Fruit fly (Drosophila melanogaster): ENCODE measurements around the gene bgm.

bgm gene

dm6 chr2L:14024746-14025105 lies 11.9 kb downstream of the bgm start:
- no peak for TF ChIP-seq tj (GFP tag; optimal IDR thresholded peaks at IDR 0.05)
- no peak for TF ChIP-seq bab1 (GFP tag; optimal IDR thresholded peaks at IDR 0.05)
- TF ChIP-seq CG7045 (GFP tag; optimal IDR thresholded peaks at IDR 0.05), result no peak
- TF ChIP-seq cnc (optimal IDR thresholded peaks at IDR 0.05), result no peak
- TF ChIP-seq toe (GFP tag; optimal IDR thresholded peaks at IDR 0.05), result no peak
- TF ChIP-seq kay (GFP tag; ENCODE audit: borderline replicate concordance), result no peak
- TF ChIP-seq CG33017 (tag; optimal IDR thresholded peaks at IDR 0.05), result no peak
- TF ChIP-seq CG7101 (tag; optimal IDR thresholded peaks at IDR 0.05), result no peak
- TF ChIP-seq CG14711 (tag; optimal IDR thresholded peaks at IDR 0.05), result no peak
- no peak for TF ChIP-seq Crg-1 (GFP tag; optimal IDR thresholded peaks at IDR 0.05)
- no peak for TF ChIP-seq CG11617 (GFP tag; optimal IDR thresholded peaks at IDR 0.05)
- TF ChIP-seq Mnt (GFP tag; optimal IDR thresholded peaks at IDR 0.05), result no peak
- TF ChIP-seq cic (GFP tag; optimal IDR thresholded peaks at IDR 0.05), result no peak
- TF ChIP-seq CG5204 (GFP tag; optimal IDR thresholded peaks at IDR 0.05), result no peak
- no peak for TF ChIP-seq Hr96 (GFP tag; optimal IDR thresholded peaks at IDR 0.05)
- no peak for TF ChIP-seq Clk (GFP tag; optimal IDR thresholded peaks at IDR 0.05)
- no peak for TF ChIP-seq CG1620 (GFP tag; optimal IDR thresholded peaks at IDR 0.05)
- no peak for TF ChIP-seq CG12768 (GFP tag; optimal IDR thresholded peaks at IDR 0.05)
- TF ChIP-seq pad (GFP tag; optimal IDR thresholded peaks at IDR 0.05), result no peak

dm6 chr2L:14025485-14025933 lies 12.7 kb downstream of the bgm start:
- TF ChIP-seq CG12768 (GFP tag; optimal IDR thresholded peaks at IDR 0.05) (no peak), CG5204 (GFP tag; optimal IDR thresholded peaks at IDR 0.05) (no peak), bab1 (GFP tag; optimal IDR thresholded peaks at IDR 0.05) (no peak)

dm6 chr2L:14026778-14027177 lies 14.0 kb downstream of the bgm start, which contains the start of gene hll:
hll (plus strand) TSS chr2L:14027001.
- TF ChIP-seq CG11617 (GFP tag; optimal IDR thresholded peaks at IDR 0.05), result no peak
- TF ChIP-seq CG1620 (GFP tag; optimal IDR thresholded peaks at IDR 0.05), result no peak
- TF ChIP-seq bab1 (GFP tag; optimal IDR thresholded peaks at IDR 0.05), result no peak
- no peak for TF ChIP-seq cic (GFP tag; optimal IDR thresholded peaks at IDR 0.05)
- TF ChIP-seq tj (GFP tag; optimal IDR thresholded peaks at IDR 0.05), result no peak
- TF ChIP-seq ovo (GFP tag; optimal IDR thresholded peaks at IDR 0.05), result no peak
- no peak for TF ChIP-seq CG12768 (GFP tag; optimal IDR thresholded peaks at IDR 0.05)
- no peak for TF ChIP-seq CG5204 (GFP tag; optimal IDR thresholded peaks at IDR 0.05)
- no peak for TF ChIP-seq Clk (GFP tag; optimal IDR thresholded peaks at IDR 0.05)
- no peak for TF ChIP-seq CG7045 (GFP tag; optimal IDR thresholded peaks at IDR 0.05)
- TF ChIP-seq Hr96 (GFP tag; optimal IDR thresholded peaks at IDR 0.05), result no peak
- no peak for TF ChIP-seq pad (GFP tag; optimal IDR thresholded peaks at IDR 0.05)
- no peak for TF ChIP-seq Crg-1 (GFP tag; optimal IDR thresholded peaks at IDR 0.05)

DNA sequence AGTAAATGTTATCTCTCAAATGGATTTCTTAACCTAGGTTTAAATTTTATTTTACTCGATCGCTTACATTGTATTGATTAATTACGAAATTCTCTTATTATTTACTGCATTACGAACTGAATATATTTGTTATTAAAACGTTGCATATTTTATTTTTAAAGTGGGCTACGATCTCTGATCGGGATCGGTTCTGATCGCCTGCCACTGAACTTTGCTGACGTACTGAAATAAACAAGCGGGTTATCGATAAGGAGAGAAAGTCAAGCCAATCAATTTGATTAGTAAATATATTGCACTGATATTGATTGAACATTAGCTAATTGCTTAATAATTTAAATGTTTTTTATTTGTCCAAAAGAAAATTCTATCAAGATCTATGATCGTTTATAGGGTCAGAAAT lies 16.4 kb downstream of the bgm start:
- TF ChIP-seq tj (GFP tag; optimal IDR thresholded peaks at IDR 0.05) (peak; percentile 12), ovo (GFP tag; optimal IDR thresholded peaks at IDR 0.05) (no peak)

DNA sequence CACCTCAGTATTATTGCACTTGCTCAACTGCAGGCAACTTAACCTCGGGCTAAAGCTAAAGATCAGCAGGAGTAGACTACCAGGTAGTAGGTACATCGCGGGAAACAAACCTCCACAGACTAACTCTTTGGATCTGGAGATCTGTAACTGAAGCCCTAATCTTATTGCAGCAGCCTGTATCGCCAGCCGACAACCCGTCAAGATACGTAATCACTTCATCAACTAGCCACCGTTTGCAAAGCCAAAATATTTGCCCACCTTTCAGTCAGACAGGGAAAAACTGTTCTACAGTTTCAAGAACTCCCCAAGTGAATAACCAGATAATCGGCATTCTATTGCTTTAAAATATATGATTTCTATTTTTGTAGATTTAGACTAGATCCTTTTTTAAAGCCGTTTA lies 18.6 kb downstream of the bgm start, which contains the start of gene CG18095:
Gene CG18095, minus strand, starts transcription at position 101 of the 400 bp plus-strand sequence.
- TF ChIP-seq CG5204 (GFP tag; optimal IDR thresholded peaks at IDR 0.05), result no peak

- TF ChIP-seq CG1620 (GFP tag; optimal IDR thresholded peaks at IDR 0.05) (no peak), CG14711 (tag; optimal IDR thresholded peaks at IDR 0.05) (no peak), CG5204 (GFP tag; optimal IDR thresholded peaks at IDR 0.05) (no peak), CG7101 (tag; optimal IDR thresholded peaks at IDR 0.05) (no peak), Hr96 (GFP tag; optimal IDR thresholded peaks at IDR 0.05) (no peak), CG7045 (GFP tag; optimal IDR thresholded peaks at IDR 0.05) (no peak), tj (GFP tag; optimal IDR thresholded peaks at IDR 0.05) (no peak), ovo (GFP tag; optimal IDR thresholded peaks at IDR 0.05) (no peak), CG11617 (GFP tag; optimal IDR thresholded peaks at IDR 0.05) (no peak), CG12768 (GFP tag; optimal IDR thresholded peaks at IDR 0.05) (no peak)
Observed at dm6 chr2L:14038718-14039117, 25.9 kb downstream of the bgm start.

- TF ChIP-seq Clk (GFP tag; optimal IDR thresholded peaks at IDR 0.05) (no peak), pad (GFP tag; optimal IDR thresholded peaks at IDR 0.05) (no peak), tj (GFP tag; optimal IDR thresholded peaks at IDR 0.05) (no peak), CG1620 (GFP tag; optimal IDR thresholded peaks at IDR 0.05) (no peak), ovo (GFP tag; optimal IDR thresholded peaks at IDR 0.05) (no peak), CG7045 (GFP tag; optimal IDR thresholded peaks at IDR 0.05) (no peak), CG11617 (GFP tag; optimal IDR thresholded peaks at IDR 0.05) (no peak), CG14711 (tag; optimal IDR thresholded peaks at IDR 0.05) (no peak), Crg-1 (GFP tag; optimal IDR thresholded peaks at IDR 0.05) (no peak)
Observed at dm6 chr2L:14039936-14040483, 27.2 kb downstream of the bgm start, which contains the start of gene nAChRalpha5. nAChRalpha5 (plus strand) TSS chr2L:14040170.

All from whole organism, adult.